Worm (Caenorhabditis elegans): ENCODE results near the gene C31G12.4.
A peak's percentile ranks its signal among the peaks of the same experiment; 100 is the strongest.

Gene C31G12.4

ce11 chrV:18188328-18188727 is 9.8 kb upstream of the C31G12.4 start, which contains the start of gene clec-245:
clec-245 (minus strand) TSS chrV:18188428.
- TF ChIP-seq ztf-29 (GFP tag; IDR thresholded peaks at IDR 0.05) = no peak
- no peak for TF ChIP-seq med-1 (GFP tag; optimal IDR thresholded peaks at IDR 0.05; ENCODE audit: insufficient read depth)
- no peak for TF ChIP-seq ztf-23 (GFP tag; IDR thresholded peaks at IDR 0.05)
- no peak for TF ChIP-seq ref-1 (GFP tag; conservative IDR thresholded peaks at IDR 0.05)
- no peak for TF ChIP-seq cog-1 (tag; optimal IDR thresholded peaks at IDR 0.05)
- TF ChIP-seq T22C8.4 (GFP tag; IDR thresholded peaks at IDR 0.05) = no peak
- no peak for TF ChIP-seq tab-1 (GFP tag; IDR thresholded peaks at IDR 0.05)
- no peak for TF ChIP-seq klf-2 (GFP tag; conservative IDR thresholded peaks at IDR 0.05)
- no peak for TF ChIP-seq flt-1 (GFP tag; IDR thresholded peaks at IDR 0.05)

DNA sequence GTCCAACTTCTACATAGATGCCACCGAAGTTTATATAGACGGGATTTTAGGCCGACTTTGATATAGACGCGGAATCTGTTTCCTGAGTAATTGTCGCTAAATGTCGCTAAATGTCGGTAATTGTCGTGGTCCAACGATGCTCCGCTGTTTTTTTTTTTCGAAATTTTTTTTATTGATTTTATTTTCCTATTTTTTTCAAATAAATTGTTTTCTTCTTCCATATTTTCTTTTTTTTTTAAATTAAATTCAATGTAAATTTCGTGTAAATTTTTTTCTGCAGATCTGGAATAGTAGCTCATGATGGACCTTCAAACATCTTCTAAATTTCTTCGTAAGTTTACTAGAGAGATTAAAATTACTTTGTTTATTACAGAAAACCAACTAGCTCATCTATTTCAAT is 6.4 kb upstream of the C31G12.4 start, which contains the start of gene C31G12.3:
Gene C31G12.3, plus strand, starts transcription at position 301 of the 400 bp plus-strand sequence.
- TF ChIP-seq cog-1 (tag; optimal IDR thresholded peaks at IDR 0.05) = no peak
- TF ChIP-seq T22C8.4 (GFP tag; IDR thresholded peaks at IDR 0.05) = no peak
- TF ChIP-seq med-1 (GFP tag; optimal IDR thresholded peaks at IDR 0.05; ENCODE audit: insufficient read depth) = no peak
- no peak for TF ChIP-seq ztf-23 (GFP tag; IDR thresholded peaks at IDR 0.05)
- TF ChIP-seq flt-1 (GFP tag; IDR thresholded peaks at IDR 0.05) = no peak
- TF ChIP-seq tab-1 (GFP tag; IDR thresholded peaks at IDR 0.05) = no peak
- TF ChIP-seq ztf-29 (GFP tag; IDR thresholded peaks at IDR 0.05) = no peak
- TF ChIP-seq klf-2 (GFP tag; conservative IDR thresholded peaks at IDR 0.05) = no peak
- TF ChIP-seq ref-1 (GFP tag; conservative IDR thresholded peaks at IDR 0.05) = no peak

ce11 chrV:18179663-18180062 is 1.1 kb upstream of the C31G12.4 start, which contains the start of gene C31G12.1:
C31G12.1 (plus strand) TSS chrV:18179963.
- no peak for TF ChIP-seq flt-1 (GFP tag; IDR thresholded peaks at IDR 0.05)

DNA sequence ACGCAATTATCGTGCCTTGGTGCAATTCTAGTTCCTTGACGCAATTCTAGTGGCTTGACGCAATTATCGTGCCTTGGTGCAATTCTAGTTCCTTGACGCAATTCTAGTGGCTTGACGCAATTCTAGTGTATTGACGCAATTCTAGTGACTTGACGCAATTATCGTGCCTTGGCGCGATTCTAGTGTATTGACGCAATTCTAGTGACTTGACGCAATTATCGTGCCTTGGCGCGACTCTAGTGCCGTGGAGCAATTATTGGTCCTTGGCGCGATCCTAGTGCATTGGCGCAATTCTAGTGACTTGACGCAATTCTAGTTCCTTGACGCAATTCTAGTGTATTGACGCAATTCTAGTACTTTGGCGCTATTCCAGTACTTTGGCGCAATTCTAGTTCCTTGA is 3.6 kb downstream of the C31G12.4 start:
- TF ChIP-seq ztf-23 (GFP tag; IDR thresholded peaks at IDR 0.05) (0 out of 2 replicates have a peak, but pooled peaks have one; percentile 47), T22C8.4 (GFP tag; IDR thresholded peaks at IDR 0.05) (0 out of 2 replicates have a peak, but pooled peaks have one; percentile 28)

DNA sequence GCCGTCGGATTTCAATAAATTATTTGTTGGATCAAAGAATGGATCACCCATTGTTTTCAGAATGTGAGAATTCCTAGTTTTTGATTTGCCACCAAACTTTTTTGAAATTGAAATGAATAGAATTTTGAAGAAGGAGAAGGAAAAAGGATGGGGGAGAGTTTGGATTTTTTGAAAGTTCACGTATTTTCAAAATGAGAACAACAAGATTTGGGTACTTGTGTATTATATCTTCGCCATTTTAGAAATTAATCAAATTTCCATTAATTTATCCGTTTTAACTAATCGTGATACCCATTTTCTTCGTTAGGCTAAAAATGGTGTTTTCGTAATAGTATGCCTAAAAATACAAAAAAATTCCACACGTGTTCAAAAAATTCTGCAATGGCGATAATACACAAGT is 7.0 kb downstream of the C31G12.4 start, which contains the start of gene C14A6.8:
Gene C14A6.8, minus strand, starts transcription at position 101 of the 400 bp plus-strand sequence.
- TF ChIP-seq tab-1 (GFP tag; IDR thresholded peaks at IDR 0.05) = no peak
- no peak for TF ChIP-seq cog-1 (tag; optimal IDR thresholded peaks at IDR 0.05)

- no peak for TF ChIP-seq med-1 (GFP tag; optimal IDR thresholded peaks at IDR 0.05; ENCODE audit: insufficient read depth)
- TF ChIP-seq ref-1 (GFP tag; conservative IDR thresholded peaks at IDR 0.05) = no peak
- TF ChIP-seq klf-2 (GFP tag; conservative IDR thresholded peaks at IDR 0.05) = no peak
- no peak for TF ChIP-seq flt-1 (GFP tag; IDR thresholded peaks at IDR 0.05)
- no peak for TF ChIP-seq tab-1 (GFP tag; IDR thresholded peaks at IDR 0.05)
- no peak for TF ChIP-seq cog-1 (tag; optimal IDR thresholded peaks at IDR 0.05)
- TF ChIP-seq ztf-23 (GFP tag; IDR thresholded peaks at IDR 0.05) = no peak
Observed at ce11 chrV:18168266-18168665, 10.3 kb downstream of the C31G12.4 start, which contains the start of gene C14A6.7. C14A6.7 (minus strand) TSS chrV:18168366.

DNA sequence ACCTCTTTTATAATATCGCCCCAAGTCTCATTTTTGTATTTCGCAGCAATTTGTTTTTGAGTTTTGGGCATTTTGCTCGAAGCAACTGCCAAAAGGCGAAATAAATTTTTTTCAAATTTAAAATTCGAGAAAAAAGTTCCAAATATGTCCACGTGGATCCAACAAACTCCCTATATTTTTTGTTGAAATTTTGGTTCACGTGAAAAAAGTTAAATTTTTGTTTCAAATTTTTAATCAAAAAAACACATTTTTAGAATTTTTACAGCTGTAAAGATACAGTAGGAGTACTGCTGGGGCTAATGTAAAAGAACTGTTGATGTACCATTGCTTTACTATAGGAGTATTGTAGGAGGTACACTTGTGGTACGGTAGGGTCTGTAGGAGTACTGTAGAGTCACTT is 11.4 kb downstream of the C31G12.4 start, which contains the start of gene C14A6.6:
Gene C14A6.6, minus strand, starts transcription at position 101 of the 400 bp plus-strand sequence.
- TF ChIP-seq ztf-23 (GFP tag; IDR thresholded peaks at IDR 0.05) = no peak
- TF ChIP-seq tab-1 (GFP tag; IDR thresholded peaks at IDR 0.05) = no peak
- TF ChIP-seq ztf-29 (GFP tag; IDR thresholded peaks at IDR 0.05) = no peak
- TF ChIP-seq med-1 (GFP tag; optimal IDR thresholded peaks at IDR 0.05; ENCODE audit: insufficient read depth) = no peak
- TF ChIP-seq klf-2 (GFP tag; conservative IDR thresholded peaks at IDR 0.05) = no peak
- TF ChIP-seq flt-1 (GFP tag; IDR thresholded peaks at IDR 0.05) = no peak
- TF ChIP-seq ref-1 (GFP tag; conservative IDR thresholded peaks at IDR 0.05) = no peak
- TF ChIP-seq cog-1 (tag; optimal IDR thresholded peaks at IDR 0.05) = no peak
- TF ChIP-seq T22C8.4 (GFP tag; IDR thresholded peaks at IDR 0.05) = no peak

DNA sequence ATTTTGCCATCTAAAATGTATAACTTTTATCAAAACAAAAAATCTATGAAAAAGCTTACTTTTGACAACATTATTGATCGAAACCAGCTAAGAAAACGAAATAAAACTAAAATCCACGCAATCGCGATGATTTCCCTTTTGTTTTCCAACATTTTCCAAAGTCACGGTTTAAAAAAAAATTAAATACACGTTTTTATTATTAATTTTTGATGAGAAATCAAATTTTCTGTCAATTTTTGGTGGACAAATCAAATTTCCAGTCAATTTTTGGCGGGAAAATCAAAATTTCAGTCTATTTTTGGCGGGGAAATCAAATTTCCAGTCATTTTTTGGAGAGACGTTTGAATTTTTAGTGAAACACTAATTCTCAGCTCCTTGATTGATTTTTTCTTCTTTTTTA is 13.8 kb downstream of the C31G12.4 start, which contains the start of gene C14A6.5:
Gene C14A6.5, minus strand, starts transcription at position 101 of the 400 bp plus-strand sequence.
- no peak for TF ChIP-seq T22C8.4 (GFP tag; IDR thresholded peaks at IDR 0.05)
- no peak for TF ChIP-seq ztf-23 (GFP tag; IDR thresholded peaks at IDR 0.05)
- no peak for TF ChIP-seq ztf-29 (GFP tag; IDR thresholded peaks at IDR 0.05)

ce11 chrV:18163434-18163833 is 15.1 kb downstream of the C31G12.4 start:
- TF ChIP-seq tab-1 (GFP tag; IDR thresholded peaks at IDR 0.05) = no peak
- TF ChIP-seq cog-1 (tag; optimal IDR thresholded peaks at IDR 0.05) = no peak
- TF ChIP-seq ztf-23 (GFP tag; IDR thresholded peaks at IDR 0.05) = no peak
- TF ChIP-seq flt-1 (GFP tag; IDR thresholded peaks at IDR 0.05) = no peak
- TF ChIP-seq med-1 (GFP tag; optimal IDR thresholded peaks at IDR 0.05; ENCODE audit: insufficient read depth) = no peak
- no peak for TF ChIP-seq ref-1 (GFP tag; conservative IDR thresholded peaks at IDR 0.05)
- no peak for TF ChIP-seq ztf-29 (GFP tag; IDR thresholded peaks at IDR 0.05)
- TF ChIP-seq klf-2 (GFP tag; conservative IDR thresholded peaks at IDR 0.05) = no peak
- TF ChIP-seq T22C8.4 (GFP tag; IDR thresholded peaks at IDR 0.05) = no peak

DNA sequence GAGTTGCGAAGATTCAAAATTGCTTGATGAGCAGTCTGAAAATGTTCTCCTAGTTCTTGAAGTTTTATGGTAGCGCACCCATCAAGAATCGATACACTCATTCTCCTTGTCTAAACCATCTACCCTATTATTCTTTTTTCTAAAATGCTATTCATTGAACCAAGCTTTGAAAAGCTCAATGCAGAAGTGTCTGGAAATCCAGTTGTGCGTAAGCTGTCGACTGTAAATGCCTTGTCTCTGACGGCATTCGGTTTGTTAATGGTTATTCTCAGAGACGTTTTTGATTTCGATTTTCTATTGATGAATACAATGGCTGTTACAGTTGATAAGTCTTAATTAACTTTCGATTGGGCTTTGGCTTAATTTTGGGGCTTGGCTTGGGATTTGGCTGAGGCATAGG is 16.0 kb downstream of the C31G12.4 start, which contains the start of gene C14A6.12:
Gene C14A6.12, minus strand, starts transcription at position 101 of the 400 bp plus-strand sequence.
- TF ChIP-seq cog-1 (tag; optimal IDR thresholded peaks at IDR 0.05) (no peak), flt-1 (GFP tag; IDR thresholded peaks at IDR 0.05) (no peak), klf-2 (GFP tag; conservative IDR thresholded peaks at IDR 0.05) (no peak), ztf-29 (GFP tag; IDR thresholded peaks at IDR 0.05) (no peak), tab-1 (GFP tag; IDR thresholded peaks at IDR 0.05) (no peak), ztf-23 (GFP tag; IDR thresholded peaks at IDR 0.05) (no peak), ref-1 (GFP tag; conservative IDR thresholded peaks at IDR 0.05) (no peak), T22C8.4 (GFP tag; IDR thresholded peaks at IDR 0.05) (no peak), med-1 (GFP tag; optimal IDR thresholded peaks at IDR 0.05; ENCODE audit: insufficient read depth) (no peak)

ce11 chrV:18161228-18161627 is 17.3 kb downstream of the C31G12.4 start, which contains the start of gene C14A6.13:
C14A6.13 (minus strand) TSS chrV:18161328.
- TF ChIP-seq tab-1 (GFP tag; IDR thresholded peaks at IDR 0.05) (no peak), ref-1 (GFP tag; conservative IDR thresholded peaks at IDR 0.05) (no peak), flt-1 (GFP tag; IDR thresholded peaks at IDR 0.05) (no peak), ztf-23 (GFP tag; IDR thresholded peaks at IDR 0.05) (no peak), cog-1 (tag; optimal IDR thresholded peaks at IDR 0.05) (no peak), ztf-29 (GFP tag; IDR thresholded peaks at IDR 0.05) (no peak), klf-2 (GFP tag; conservative IDR thresholded peaks at IDR 0.05) (no peak), med-1 (GFP tag; optimal IDR thresholded peaks at IDR 0.05; ENCODE audit: insufficient read depth) (no peak), T22C8.4 (GFP tag; IDR thresholded peaks at IDR 0.05) (no peak)
